Worm (Caenorhabditis elegans) whole organism, late embryonic: ENCODE data around the gene hcp-1.

Source experiments
- F13H6.1 ChIP-seq: sonication (generic microtip); optimal IDR thresholded peaks from 2 replicates; lab custom pipeline; 2016; ENCODE audit warnings: missing genetic modification characterization, missing compliant biosample characterization
- T23F11.4 ChIP-seq: fragments of 200-800 bp; sonication (Bioruptor generic); optimal IDR thresholded peaks from 2 replicates; lab custom pipeline; 2018; ENCODE audit warnings: mild to moderate bottlenecking, missing genetic modification characterization, missing compliant biosample characterization
- ama-1 ChIP-seq: fragments of 150-350 bp; optimal IDR thresholded peaks from 2 replicates; lab custom pipeline; 2014
- che-1 ChIP-seq: sonication (generic microtip); optimal IDR thresholded peaks from 2 replicates; lab custom pipeline; 2016; ENCODE audit warnings: mild to moderate bottlenecking, missing genetic modification characterization, missing compliant biosample characterization
- nhr-11 ChIP-seq: fragments of 150-350 bp; optimal IDR thresholded peaks from 2 replicates; lab custom pipeline; 2014; ENCODE audit warnings: missing biosample characterization, missing genetic modification characterization
- pha-4 ChIP-seq: fragments of 150-350 bp; optimal IDR thresholded peaks from 2 replicates; lab custom pipeline; 2018; ENCODE audit warnings: missing biosample characterization, missing genetic modification reagents, missing genetic modification characterization
- unc-86 ChIP-seq: sonication (generic microtip); optimal IDR thresholded peaks from 2 replicates; lab custom pipeline; 2016; ENCODE audit warnings: missing genetic modification characterization, missing compliant biosample characterization

DNA sequence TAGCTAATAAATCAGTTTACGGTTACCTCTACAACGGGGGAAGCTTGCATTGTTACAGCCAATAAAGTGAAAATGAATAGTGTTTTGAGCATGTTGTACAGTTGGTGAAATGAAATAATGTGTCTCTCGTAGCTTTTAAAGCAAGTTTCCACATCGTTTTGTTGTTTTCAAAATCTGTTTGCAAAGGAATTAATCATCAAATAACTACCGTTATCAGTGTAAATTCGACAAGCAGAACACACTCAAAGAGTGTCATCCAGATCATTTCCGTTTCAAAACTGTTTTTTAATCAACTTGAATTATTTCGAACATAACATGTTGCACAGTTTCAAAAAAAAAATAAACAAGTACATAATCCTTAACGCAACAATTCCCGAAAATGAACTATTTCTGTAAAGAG, 37.0 kb upstream of the hcp-1 start, which contains the start of gene spp-27:
- TF ChIP-seq nhr-11 (no peak), unc-86 (tag; lab: Kevin White, UChicago) (no peak), T23F11.4 (no peak), pha-4 (no peak), F13H6.1 (tag; lab: Kevin White, UChicago) (no peak), ama-1 (lab: Kevin White, UChicago) (no peak), che-1 (no peak)
